Worm (Caenorhabditis elegans) whole organism, L4 larva: ENCODE data around the gene ZK792.5.
A peak's percentile ranks its signal among the peaks of the same experiment; 100 is the strongest.

Experiments used
- D1046.2 ChIP-seq: fragments of 200-800 bp; sonication (Bioruptor generic); IDR thresholded peaks from 2 replicates; pipeline ENCODE4 v1.3.6; 2022; ENCODE audit warnings: missing genetic modification characterization, missing compliant biosample characterization
- F37D6.2 ChIP-seq: sonication (generic microtip); optimal IDR thresholded peaks from 2 replicates; lab custom pipeline; 2016; ENCODE audit warnings: mild to moderate bottlenecking, missing genetic modification characterization, missing compliant biosample characterization
- R02D3.7 ChIP-seq: fragments of 150-350 bp; sonication (generic microtip); optimal IDR thresholded peaks from 3 replicates; lab custom pipeline; 2014; ENCODE audit warnings: missing biosample characterization, missing genetic modification characterization
- T20F7.1 ChIP-seq: fragments of 200-800 bp; sonication (Bioruptor generic); optimal IDR thresholded peaks from 2 replicates; lab custom pipeline; 2018; ENCODE audit warnings: mild to moderate bottlenecking, missing genetic modification characterization, missing compliant biosample characterization
- T26A8.4 ChIP-seq: fragments of 200-800 bp; sonication (Bioruptor generic); IDR thresholded peaks from 2 replicates; pipeline ENCODE4 v1.3.6; 2022; ENCODE audit warnings: missing genetic modification characterization, missing compliant biosample characterization
- Y105C5A.15 ChIP-seq: fragments of 200-800 bp; sonication (Bioruptor generic); IDR thresholded peaks from 2 replicates; pipeline ENCODE4 v1.3.6; 2022; ENCODE audit warnings: missing genetic modification characterization, missing compliant biosample characterization
- Y5F2A.4 ChIP-seq: fragments of 200-800 bp; sonication (Bioruptor generic); optimal IDR thresholded peaks from 2 replicates; lab custom pipeline; 2018; ENCODE audit warnings: mild to moderate bottlenecking, missing genetic modification characterization, missing compliant biosample characterization
- ZK546.5 ChIP-seq, 2 experiments: sonication (generic microtip); optimal IDR thresholded peaks; 2 replicates each; lab custom pipeline; 2017; ENCODE audit warnings: missing biosample characterization in 2 of 2, missing genetic modification characterization in 2 of 2
- aha-1 ChIP-seq: fragments of 150-350 bp; peaks from one replicate; lab custom pipeline; 2014; ENCODE audit warnings: missing biosample characterization, missing genetic modification characterization
- attf-4 ChIP-seq: sonication (generic microtip); optimal IDR thresholded peaks from 3 replicates; lab custom pipeline; 2017; ENCODE audit warnings: missing biosample characterization, missing genetic modification characterization
- ceh-32 ChIP-seq: sonication (generic microtip); optimal IDR thresholded peaks from 2 replicates; lab custom pipeline; 2016; ENCODE audit warnings: mild to moderate bottlenecking, missing genetic modification characterization, missing compliant biosample characterization; ENCODE audit not compliant: poor library complexity
- ces-1 ChIP-seq: fragments of 150-350 bp; sonication (generic microtip); optimal IDR thresholded peaks from 4 replicates; lab custom pipeline; 2014; ENCODE audit warnings: missing biosample characterization, missing genetic modification reagents, missing genetic modification characterization
- daf-12 ChIP-seq: fragments of 150-350 bp; optimal IDR thresholded peaks from 2 replicates; lab custom pipeline; 2014; ENCODE audit warnings: missing biosample characterization, missing genetic modification reagents, missing genetic modification characterization
- daf-19 ChIP-seq: fragments of 200-800 bp; sonication (Bioruptor generic); conservative IDR thresholded peaks from 2 replicates; pipeline ENCODE4 v1.3.6; 2022; ENCODE audit warnings: missing genetic modification characterization, missing compliant biosample characterization
- dpl-1 ChIP-seq: fragments of 150-350 bp; optimal IDR thresholded peaks from 2 replicates; lab custom pipeline; 2014; ENCODE audit warnings: missing biosample characterization, missing genetic modification reagents, missing genetic modification characterization
- fkh-10 ChIP-seq: fragments of 150-350 bp; optimal IDR thresholded peaks from 2 replicates; lab custom pipeline; 2014; ENCODE audit warnings: missing biosample characterization, missing genetic modification reagents, missing genetic modification characterization
- gei-8 ChIP-seq: fragments of 200-800 bp; sonication (Bioruptor generic); optimal IDR thresholded peaks from 2 replicates; lab custom pipeline; 2018; ENCODE audit warnings: mild to moderate bottlenecking, missing genetic modification characterization, missing compliant biosample characterization
- hlh-11 ChIP-seq: fragments of 200-800 bp; sonication (Bioruptor generic); optimal IDR thresholded peaks from 2 replicates; lab custom pipeline; 2018; ENCODE audit warnings: mild to moderate bottlenecking, missing genetic modification characterization, missing compliant biosample characterization
- jun-1 ChIP-seq: fragments of 150-350 bp; optimal IDR thresholded peaks from 2 replicates; lab custom pipeline; 2014; ENCODE audit warnings: missing biosample characterization, missing genetic modification reagents, missing genetic modification characterization
- lin-1 ChIP-seq: fragments of 200-800 bp; sonication (Bioruptor generic); IDR thresholded peaks from 2 replicates; pipeline ENCODE4 v1.3.6; 2022; ENCODE audit warnings: missing genetic modification reagents, missing genetic modification characterization, missing compliant biosample characterization
- lir-3 ChIP-seq: sonication (generic microtip); optimal IDR thresholded peaks from 2 replicates; lab custom pipeline; 2016; ENCODE audit warnings: mild to moderate bottlenecking, missing genetic modification characterization, missing compliant biosample characterization
- mxl-2 ChIP-seq: fragments of 200-800 bp; sonication (Bioruptor generic); conservative IDR thresholded peaks from 2 replicates; pipeline ENCODE4 v1.3.6; 2022; ENCODE audit warnings: missing genetic modification reagents, missing genetic modification characterization, missing compliant biosample characterization
- nhr-111 ChIP-seq: fragments of 200-800 bp; sonication (Bioruptor generic); optimal IDR thresholded peaks from 2 replicates; lab custom pipeline; 2018; ENCODE audit warnings: mild to moderate bottlenecking, missing genetic modification characterization, missing compliant biosample characterization
- nhr-25 ChIP-seq: sonication (generic microtip); optimal IDR thresholded peaks from 2 replicates; lab custom pipeline; 2017; ENCODE audit warnings: missing genetic modification characterization, mild to moderate bottlenecking, missing compliant biosample characterization, antibody characterized with exemption, moderate library complexity, borderline replicate concordance; ENCODE audit not compliant: insufficient read depth
- nhr-6 ChIP-seq: fragments of 150-350 bp; optimal IDR thresholded peaks from 2 replicates; lab custom pipeline; 2014; ENCODE audit warnings: missing biosample characterization, missing genetic modification characterization
- nhr-77 ChIP-seq: fragments of 150-350 bp; optimal IDR thresholded peaks from 2 replicates; lab custom pipeline; 2014; ENCODE audit warnings: missing biosample characterization, missing genetic modification characterization
- saeg-2 ChIP-seq: fragments of 200-800 bp; sonication (Bioruptor generic); IDR thresholded peaks from 2 replicates; pipeline ENCODE4 v1.3.6; 2022; ENCODE audit warnings: missing genetic modification reagents, missing genetic modification characterization, missing compliant biosample characterization
- snpc-1.2 ChIP-seq: fragments of 200-800 bp; sonication (Bioruptor generic); IDR thresholded peaks from 2 replicates; pipeline ENCODE4 v1.3.6; 2022; ENCODE audit warnings: missing genetic modification reagents, missing genetic modification characterization, missing compliant biosample characterization
- snpc-4 ChIP-seq: fragments of 150-350 bp; optimal IDR thresholded peaks from 2 replicates; lab custom pipeline; 2014; ENCODE audit warnings: missing biosample characterization, missing genetic modification characterization
- spr-1 ChIP-seq: sonication (generic microtip); optimal IDR thresholded peaks from 2 replicates; lab custom pipeline; 2016; ENCODE audit warnings: mild to moderate bottlenecking, missing genetic modification characterization, missing compliant biosample characterization
- tra-1 ChIP-seq: fragments of 200-800 bp; sonication (Bioruptor generic); IDR thresholded peaks from 2 replicates; pipeline ENCODE4 v1.3.6; 2022; ENCODE audit warnings: missing genetic modification reagents, missing genetic modification characterization, missing compliant biosample characterization
- zag-1 ChIP-seq: fragments of 150-350 bp; optimal IDR thresholded peaks from 2 replicates; lab custom pipeline; 2014; ENCODE audit warnings: missing biosample characterization, missing genetic modification characterization
- zip-11 ChIP-seq: fragments of 200-800 bp; sonication (Bioruptor generic); IDR thresholded peaks from 2 replicates; pipeline ENCODE4 v1.3.6; 2022; ENCODE audit warnings: missing genetic modification characterization, missing compliant biosample characterization
- ztf-11 ChIP-seq: fragments of 150-350 bp; optimal IDR thresholded peaks from 2 replicates; lab custom pipeline; 2014; ENCODE audit warnings: missing biosample characterization, missing genetic modification characterization
- ztf-7 ChIP-seq: fragments of 150-350 bp; optimal IDR thresholded peaks from 2 replicates; lab custom pipeline; 2014; ENCODE audit warnings: missing biosample characterization, missing genetic modification characterization

The ZK792.5 gene

DNA sequence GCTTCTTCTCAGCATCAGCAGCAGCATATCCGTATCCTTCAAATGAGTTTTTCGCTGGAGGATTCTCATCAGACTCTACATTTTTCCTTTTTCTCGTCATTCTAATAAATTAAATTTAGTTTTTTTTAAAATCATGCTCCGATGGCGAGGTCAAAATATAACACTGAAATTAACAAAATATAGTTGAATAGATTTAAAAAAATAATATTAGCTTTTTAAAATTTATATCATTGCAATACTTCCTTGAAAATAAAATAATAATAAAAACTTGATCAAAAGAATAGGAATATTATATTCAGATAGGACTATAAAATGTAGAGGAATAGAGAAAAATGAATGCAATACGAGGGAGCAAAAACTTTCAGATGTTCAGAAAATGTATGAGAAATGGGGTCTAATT is at the start of gene ZK792.5:
TSS of gene ZK792.5 (minus strand) at position 101 of the 400 bp plus-strand sequence.
- TF ChIP-seq Y5F2A.4 (GFP tag; lab: Kevin White, UChicago) (no peak), ceh-32 (tag; lab: Kevin White, UChicago) (no peak), T26A8.4 (no peak), ZK546.5 (tag; optimal IDR thresholded peaks at IDR 0.05; lab: Kevin White, UChicago) (no peak), tra-1 (GFP tag; lab: Robert Waterston, UW) (no peak), mxl-2 (GFP tag; lab: Robert Waterston, UW) (no peak), ztf-7 (tag; lab: Kevin White, UChicago) (no peak), nhr-6 (tag; lab: Kevin White, UChicago) (no peak), gei-8 (no peak), nhr-25 (tag; lab: Kevin White, UChicago) (no peak), F37D6.2 (tag; lab: Kevin White, UChicago) (no peak), lir-3 (tag; lab: Kevin White, UChicago) (no peak), ztf-11 (tag; lab: Kevin White, UChicago) (no peak), Y105C5A.15 (GFP tag; lab: Robert Waterston, UW) (no peak), T20F7.1 (GFP tag; lab: Kevin White, UChicago) (no peak), D1046.2 (GFP tag; lab: Robert Waterston, UW) (no peak)

DNA sequence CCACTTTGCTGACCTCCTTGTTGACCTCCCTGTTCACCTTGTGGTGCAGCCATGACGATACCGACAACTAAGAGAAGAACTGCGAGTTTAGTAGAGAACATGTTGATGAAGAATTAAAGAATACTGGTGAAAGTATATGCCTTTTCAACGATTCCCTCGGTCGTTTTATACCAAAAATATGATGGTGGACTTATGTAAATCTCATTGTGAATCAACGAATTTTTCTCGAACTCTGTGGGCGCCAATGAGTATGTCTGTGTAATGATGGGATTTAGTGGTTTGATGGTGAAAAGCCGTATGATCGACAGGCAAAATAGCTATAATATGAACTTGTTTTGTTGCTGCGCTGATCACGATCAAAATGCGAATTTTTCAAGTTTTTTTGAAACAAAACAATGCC is 49.4 kb upstream of the ZK792.5 start, which contains the start of gene K01A6.8:
TSS of gene K01A6.8 (minus strand) at position 101 of the 400 bp plus-strand sequence.
- TF ChIP-seq F37D6.2 (tag; lab: Kevin White, UChicago) (no peak), daf-19 (GFP tag; lab: Robert Waterston, UW) (no peak), snpc-1.2 (GFP tag; lab: Robert Waterston, UW) (no peak), lin-1 (GFP tag; lab: Robert Waterston, UW) (no peak), hlh-11 (tag; lab: Kevin White, UChicago) (no peak), zag-1 (tag; lab: Kevin White, UChicago) (no peak), zip-11 (GFP tag; lab: Robert Waterston, UW) (no peak), snpc-4 (tag; lab: Kevin White, UChicago) (no peak), aha-1 (tag; lab: Kevin White, UChicago) (no peak)

DNA sequence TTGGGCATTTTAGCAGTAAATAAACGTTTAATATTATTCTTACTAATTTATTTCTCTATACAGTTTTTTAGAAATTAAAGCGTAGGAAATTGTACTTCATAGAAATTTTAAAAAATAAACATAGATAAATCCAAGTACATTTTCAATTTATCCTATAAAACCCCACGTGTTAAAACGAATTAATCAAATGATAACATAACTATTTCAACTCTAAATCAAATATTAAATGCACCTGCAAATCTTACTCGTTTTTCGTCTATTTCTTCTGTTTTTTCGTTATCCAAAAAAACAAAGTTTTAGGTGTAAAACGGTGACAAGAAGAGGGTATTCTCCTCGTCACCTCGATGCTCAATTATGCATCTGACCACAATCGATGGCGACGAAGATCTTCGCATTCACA is 47.1 kb upstream of the ZK792.5 start, which contains the start of gene K01A6.6:
TSS of gene K01A6.6 (plus strand) at position 301 of the 400 bp plus-strand sequence.
- TF ChIP-seq saeg-2 (no peak), jun-1 (tag; lab: Kevin White, UChicago) (no peak), dpl-1 (GFP tag; lab: Kevin White, UChicago) (no peak), aha-1 (tag; lab: Kevin White, UChicago) (peak; percentile 22), attf-4 (tag; lab: Kevin White, UChicago) (no peak), R02D3.7 (tag; lab: Kevin White, UChicago) (no peak), nhr-77 (tag; lab: Kevin White, UChicago) (no peak)
- TF ChIP-seq, all 104 proteins: peak for 1

DNA sequence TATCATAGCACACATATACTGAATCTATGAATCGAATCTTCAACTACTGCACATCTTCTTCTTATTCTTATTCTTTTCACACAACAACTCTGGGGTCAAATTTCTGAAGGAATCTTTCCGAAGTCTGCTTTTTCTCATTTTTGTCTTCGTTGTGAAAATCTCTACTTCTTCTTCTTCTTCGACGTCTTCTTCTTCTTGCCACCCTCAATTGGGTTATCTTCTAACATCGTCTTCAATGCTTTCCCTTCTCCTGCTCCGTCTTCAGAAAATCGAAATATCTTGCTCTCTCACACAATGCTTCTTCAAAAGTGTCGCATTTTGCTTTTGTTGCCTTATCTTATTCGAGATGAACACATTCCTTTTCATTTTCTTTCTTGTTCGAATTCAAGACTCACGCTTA is 35.3 kb upstream of the ZK792.5 start:
- TF ChIP-seq fkh-10 (GFP tag; lab: Kevin White, UChicago) (peak; percentile 44), zip-11 (GFP tag; lab: Robert Waterston, UW) (no peak), zag-1 (tag; lab: Kevin White, UChicago) (no peak), spr-1 (no peak), nhr-111 (GFP tag; lab: Kevin White, UChicago) (no peak), ces-1 (GFP tag; lab: Kevin White, UChicago) (peak; percentile 4), daf-12 (tag; lab: Kevin White, UChicago) (no peak)
